Fruit fly (Drosophila melanogaster) whole organism, pupa: ENCODE data around the gene Tps1.

Source experiments
- CG12605 ChIP-seq: fragments of 200-800 bp; sonication (Bioruptor generic); IDR thresholded peaks from 2 replicates; pipeline ENCODE4 v1.3.6; 2022; ENCODE audit warnings: missing biosample characterization, missing genetic modification characterization
- CG13204 ChIP-seq: fragments of 200-800 bp; sonication (Bioruptor generic); optimal IDR thresholded peaks from 2 replicates; lab custom pipeline; 2018; ENCODE audit warnings: missing biosample characterization, mild to moderate bottlenecking, missing genetic modification characterization, moderate library complexity
- CG14655 ChIP-seq: fragments of 200-800 bp; sonication (Bioruptor generic); optimal IDR thresholded peaks from 3 replicates; lab custom pipeline; 2017; ENCODE audit warnings: mild to moderate bottlenecking, missing biosample characterization, missing genetic modification reagents, missing genetic modification characterization
- CG15710 ChIP-seq: fragments of 200-800 bp; sonication (Bioruptor generic); optimal IDR thresholded peaks from 2 replicates; lab custom pipeline; 2018; ENCODE audit warnings: missing biosample characterization, mild to moderate bottlenecking, missing genetic modification characterization, moderate library complexity
- CG34367 ChIP-seq: fragments of 200-800 bp; sonication (Bioruptor generic); optimal IDR thresholded peaks from 2 replicates; lab custom pipeline; 2018; ENCODE audit warnings: missing biosample characterization, mild to moderate bottlenecking, missing genetic modification characterization
- CG4496 ChIP-seq: fragments of 200-800 bp; sonication (Bioruptor generic); IDR thresholded peaks from 3 replicates; pipeline ENCODE4 v1.3.6; 2022; ENCODE audit warnings: missing biosample characterization, missing genetic modification characterization
- CG8159 ChIP-seq: fragments of 200-800 bp; sonication (Bioruptor generic); optimal IDR thresholded peaks from 3 replicates; lab custom pipeline; 2018; ENCODE audit warnings: missing biosample characterization, mild to moderate bottlenecking, missing genetic modification characterization, moderate library complexity
- CG9948 ChIP-seq: fragments of 200-800 bp; sonication (Bioruptor generic); optimal IDR thresholded peaks from 2 replicates; lab custom pipeline; 2018; ENCODE audit warnings: missing biosample characterization, mild to moderate bottlenecking, missing genetic modification characterization, moderate library complexity
- EcR ChIP-seq: fragments of 200-800 bp; sonication (Bioruptor generic); optimal IDR thresholded peaks from 3 replicates; lab custom pipeline; 2019; ENCODE audit warnings: missing biosample characterization, missing genetic modification characterization, mild to moderate bottlenecking, moderate library complexity, missing genetic modification reagents
- Ets98B ChIP-seq: fragments of 200-800 bp; sonication (Bioruptor generic); IDR thresholded peaks from 2 replicates; pipeline ENCODE4 v1.3.6; 2022; ENCODE audit warnings: missing biosample characterization, missing genetic modification characterization
- Snoo ChIP-seq: fragments of 200-800 bp; sonication (Bioruptor generic); optimal IDR thresholded peaks from 3 replicates; lab custom pipeline; 2017; ENCODE audit warnings: missing biosample characterization, mild to moderate bottlenecking, missing genetic modification characterization, inconsistent platforms
- fd96Ca ChIP-seq: fragments of 200-800 bp; sonication (Bioruptor generic); IDR thresholded peaks from 3 replicates; pipeline ENCODE4 v1.3.6; 2022; ENCODE audit warnings: missing biosample characterization, missing genetic modification characterization
- gl ChIP-seq: fragments of 200-800 bp; sonication (Bioruptor generic); optimal IDR thresholded peaks from 2 replicates; lab custom pipeline; 2018; ENCODE audit warnings: missing biosample characterization, mild to moderate bottlenecking, missing genetic modification characterization
- rn ChIP-seq: fragments of 200-800 bp; sonication (Bioruptor generic); IDR thresholded peaks from 2 replicates; pipeline ENCODE4 v1.3.6; 2022; ENCODE audit warnings: missing biosample characterization, missing genetic modification characterization

- TF ChIP-seq CG34367 (no peak), Snoo (tag; lab: Kevin White, UChicago) (no peak), fd96Ca (GFP tag; lab: Robert Waterston, UW) (no peak), CG14655 (GFP tag; lab: Kevin White, UChicago) (no peak), EcR (GFP tag; lab: Kevin White, UChicago) (peak; percentile 95), CG15710 (no peak), CG9948 (no peak), CG13204 (GFP tag; lab: Kevin White, UChicago) (peak; percentile 49), CG12605 (GFP tag; lab: Robert Waterston, UW) (no peak), Ets98B (peak; percentile 46; the same call in 1 of the 2 replicates), CG8159 (tag; lab: Kevin White, UChicago) (no peak), gl (tag; lab: Kevin White, UChicago) (no peak), rn (GFP tag; lab: Robert Waterston, UW) (no peak), CG4496 (no peak)
Measured at dm6 chr2L:4339780-4340694, 48.1 kb upstream of the Tps1 start.
